Fruit fly (Drosophila melanogaster) whole organism, wandering third instar larva: ENCODE results near the gene Pez.

ENCODE experiments used
- Abd-B ChIP-seq: fragments of >200 bp; optimal IDR thresholded peaks from 2 replicates; lab custom pipeline; 2017; ENCODE audit warnings: missing biosample characterization, missing genetic modification characterization
- CG9705 ChIP-seq: fragments of 200-800 bp; sonication (Bioruptor generic); optimal IDR thresholded peaks from 2 replicates; lab custom pipeline; 2018; ENCODE audit warnings: missing biosample characterization, mild to moderate bottlenecking, missing genetic modification characterization
- Dif ChIP-seq: fragments of 200-275, 200-300 bp; sonication (Bioruptor generic); optimal IDR thresholded peaks from 2 replicates; lab custom pipeline; 2018; ENCODE audit warnings: missing biosample characterization, missing genetic modification characterization; ENCODE audit not compliant: partially characterized antibody
- GATAd ChIP-seq: sonication (Bioruptor generic); optimal IDR thresholded peaks from 2 replicates; lab custom pipeline; 2016; ENCODE audit warnings: missing biosample characterization, missing genetic modification characterization
- HLH106 ChIP-seq: fragments of 200-800 bp; optimal IDR thresholded peaks from 3 replicates; lab custom pipeline; 2019; ENCODE audit warnings: missing biosample characterization, mild to moderate bottlenecking, missing genetic modification characterization, moderate library complexity
- Hnf4 ChIP-seq: fragments of 200-800 bp; sonication (Bioruptor generic); optimal IDR thresholded peaks from 2 replicates; lab custom pipeline; 2016; ENCODE audit warnings: missing biosample characterization, mild to moderate bottlenecking, missing genetic modification characterization
- Hr78 ChIP-seq: fragments of >200 bp; optimal IDR thresholded peaks from 2 replicates; lab custom pipeline; 2017; ENCODE audit warnings: missing biosample characterization, missing genetic modification characterization
- Hr83 ChIP-seq: fragments of 200-300 bp; sonication (Bioruptor generic); optimal IDR thresholded peaks from 2 replicates; lab custom pipeline; 2016; ENCODE audit warnings: missing biosample characterization, mild to moderate bottlenecking, missing genetic modification characterization, moderate library complexity; ENCODE audit not compliant: poor library complexity, severe bottlenecking
- Jra ChIP-seq: sonication (Bioruptor generic); optimal IDR thresholded peaks from 2 replicates; lab custom pipeline; 2016; ENCODE audit warnings: missing biosample characterization, missing genetic modification characterization
- Mio ChIP-seq: sonication (Bioruptor generic); optimal IDR thresholded peaks from 2 replicates; lab custom pipeline; 2016; ENCODE audit warnings: missing biosample characterization, missing genetic modification characterization
- Myc ChIP-seq: fragments of >200 bp; optimal IDR thresholded peaks from 2 replicates; lab custom pipeline; 2017
- N ChIP-seq: fragments of >200 bp; optimal IDR thresholded peaks from 2 replicates; lab custom pipeline; 2018; ENCODE audit warnings: missing biosample characterization, missing external identifiers, missing genetic modification characterization
- Rel ChIP-seq, 2 experiments: fragments of 200-800 bp; sonication (Bioruptor generic) in 1 of 2; optimal IDR thresholded peaks; 2 replicates in 1 of 2; 3 replicates in 1 of 2; lab custom pipeline; 2016 to 2019; ENCODE audit warnings: mild to moderate bottlenecking in 2 of 2, missing biosample characterization in 2 of 2, missing genetic modification characterization in 2 of 2, moderate library complexity in 1 of 2
- Vsx2 ChIP-seq: fragments of 200-300, 225-300 bp; sonication (Bioruptor generic); optimal IDR thresholded peaks from 2 replicates; lab custom pipeline; 2018; ENCODE audit warnings: missing biosample characterization, missing genetic modification characterization; ENCODE audit not compliant: partially characterized antibody
- br ChIP-seq: fragments of 200-800 bp; sonication (Bioruptor generic); optimal IDR thresholded peaks from 2 replicates; lab custom pipeline; 2016; ENCODE audit warnings: missing biosample characterization, missing genetic modification characterization
- brk ChIP-seq: fragments of 200-800 bp; sonication (Bioruptor generic); optimal IDR thresholded peaks from 2 replicates; lab custom pipeline; 2016; ENCODE audit warnings: missing biosample characterization, mild to moderate bottlenecking, missing genetic modification characterization
- dl ChIP-seq, 2 experiments: fragments of 175-275, 200-275 bp in 1 of 2; fragments of 200-275 bp in 1 of 2; sonication (Bioruptor generic); optimal IDR thresholded peaks; lab custom pipeline; 2018; ENCODE audit warnings: mild to moderate bottlenecking in 2 of 2, missing biosample characterization in 2 of 2, missing genetic modification characterization in 2 of 2, moderate library complexity in 2 of 2; ENCODE audit not compliant: partially characterized antibody in 2 of 2, insufficient read depth in 1 of 2
- dmrt93B ChIP-seq: fragments of 200-800 bp; sonication (Bioruptor generic); optimal IDR thresholded peaks from 2 replicates; lab custom pipeline; 2018; ENCODE audit warnings: missing biosample characterization, mild to moderate bottlenecking, missing genetic modification characterization
- dsf ChIP-seq: sonication (Bioruptor generic); optimal IDR thresholded peaks from 2 replicates; lab custom pipeline; 2016; ENCODE audit warnings: missing biosample characterization, missing genetic modification characterization, borderline replicate concordance
- foxo ChIP-seq, 2 experiments: fragments of 200-800 bp; sonication (Bioruptor generic); optimal IDR thresholded peaks; 2 replicates in 1 of 2; 3 replicates in 1 of 2; lab custom pipeline; 2016 to 2017; ENCODE audit warnings: missing biosample characterization in 2 of 2, missing genetic modification characterization in 2 of 2
- jim ChIP-seq: fragments of 175-275, 200-325 bp; sonication (Bioruptor generic); optimal IDR thresholded peaks from 2 replicates; lab custom pipeline; 2016; ENCODE audit warnings: missing biosample characterization, mild to moderate bottlenecking, missing genetic modification characterization
- lola ChIP-seq: fragments of >200 bp; optimal IDR thresholded peaks from 2 replicates; lab custom pipeline; 2017; ENCODE audit warnings: missing biosample characterization, missing genetic modification characterization
- pan ChIP-seq: fragments of >200 bp; optimal IDR thresholded peaks from 2 replicates; lab custom pipeline; 2017
- rgr ChIP-seq: fragments of 200-800 bp; sonication (Bioruptor generic); optimal IDR thresholded peaks from 3 replicates; lab custom pipeline; 2016; ENCODE audit warnings: missing biosample characterization, mild to moderate bottlenecking, missing genetic modification characterization
- sage ChIP-seq: fragments of 200-800 bp; sonication (Bioruptor generic); optimal IDR thresholded peaks from 2 replicates; lab custom pipeline; 2016; ENCODE audit warnings: missing biosample characterization, mild to moderate bottlenecking, missing genetic modification characterization
- sv ChIP-seq: fragments of 200-800 bp; sonication (Bioruptor generic); optimal IDR thresholded peaks from 3 replicates; lab custom pipeline; 2016; ENCODE audit warnings: missing biosample characterization, missing genetic modification characterization
- tai ChIP-seq: sonication (Bioruptor generic); optimal IDR thresholded peaks from 2 replicates; lab custom pipeline; 2016; ENCODE audit warnings: missing biosample characterization, missing genetic modification characterization
- usp ChIP-seq: fragments of >200 bp; optimal IDR thresholded peaks from 2 replicates; lab custom pipeline; 2017; ENCODE audit warnings: missing biosample characterization, missing genetic modification characterization
- woc ChIP-seq: sonication (Bioruptor generic); optimal IDR thresholded peaks from 2 replicates; lab custom pipeline; 2016; ENCODE audit warnings: missing biosample characterization, mild to moderate bottlenecking, missing genetic modification characterization

Gene Pez

DNA sequence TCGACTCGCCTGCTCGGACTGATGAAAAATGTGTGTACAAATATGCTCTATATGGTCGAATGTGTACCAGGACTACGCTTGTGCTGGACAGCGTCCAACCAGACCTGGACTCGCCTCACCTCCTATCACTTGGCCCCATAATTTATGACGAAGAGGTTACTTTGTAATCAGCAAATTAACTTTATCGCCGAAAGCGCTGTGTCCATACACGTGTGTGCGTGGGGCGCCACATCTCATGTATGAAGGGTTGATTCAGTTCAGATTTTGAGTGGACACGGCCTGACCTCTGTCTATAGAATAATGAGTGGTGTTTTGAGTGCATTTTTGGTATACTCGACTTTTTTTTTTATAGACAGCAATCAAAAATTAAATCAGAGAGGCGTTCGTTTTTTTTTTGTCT lies 21.6 kb upstream of the Pez start:
- TF ChIP-seq GATAd (GFP tag; lab: Kevin White, UChicago), result no peak
- TF ChIP-seq Hnf4 (GFP tag; lab: Kevin White, UChicago), result no peak

DNA sequence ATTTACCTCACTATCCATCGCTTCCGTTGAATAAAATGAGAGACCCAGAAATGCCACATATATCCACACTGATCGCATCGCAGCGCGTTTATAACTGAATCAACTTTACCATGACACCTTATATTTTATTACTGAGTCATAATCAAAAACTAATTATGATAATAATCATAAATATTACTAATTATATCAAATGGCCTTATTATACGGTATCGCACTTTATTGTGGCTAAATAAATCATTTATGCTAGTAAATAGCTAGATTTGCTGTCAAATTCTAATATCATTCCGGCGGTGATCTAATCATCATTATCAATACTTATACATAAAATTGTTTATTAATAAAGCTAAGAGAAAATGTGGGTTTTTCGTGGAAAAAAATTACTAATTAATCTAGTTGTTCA lies 19.7 kb upstream of the Pez start, which contains the start of gene CG9500:
TSS of gene CG9500 (minus strand) at position 101 of the 400 bp plus-strand sequence.
- TF ChIP-seq pan (no peak), Hnf4 (GFP tag; lab: Kevin White, UChicago) (no peak), Vsx2 (GFP tag; lab: Kevin White, UChicago) (no peak), br (GFP tag; lab: Kevin White, UChicago) (no peak), HLH106 (tag; lab: Kevin White, UChicago) (no peak), jim (GFP tag; lab: Kevin White, UChicago) (no peak), Abd-B (GFP tag; lab: Kevin White, UChicago) (no peak), woc (GFP tag; lab: Kevin White, UChicago) (no peak), Hr83 (no peak), dl (GFP tag; optimal IDR thresholded peaks at IDR 0.05; lab: Kevin White, UChicago; ENCODE audit: insufficient read depth in 1 of 2, partially characterized antibody in 2 of 2) (no peak), sage (GFP tag; lab: Kevin White, UChicago) (no peak), rgr (GFP tag; lab: Kevin White, UChicago) (no peak), dsf (no peak), foxo (GFP tag; optimal IDR thresholded peaks at IDR 0.05; lab: Kevin White, UChicago) (no peak)

DNA sequence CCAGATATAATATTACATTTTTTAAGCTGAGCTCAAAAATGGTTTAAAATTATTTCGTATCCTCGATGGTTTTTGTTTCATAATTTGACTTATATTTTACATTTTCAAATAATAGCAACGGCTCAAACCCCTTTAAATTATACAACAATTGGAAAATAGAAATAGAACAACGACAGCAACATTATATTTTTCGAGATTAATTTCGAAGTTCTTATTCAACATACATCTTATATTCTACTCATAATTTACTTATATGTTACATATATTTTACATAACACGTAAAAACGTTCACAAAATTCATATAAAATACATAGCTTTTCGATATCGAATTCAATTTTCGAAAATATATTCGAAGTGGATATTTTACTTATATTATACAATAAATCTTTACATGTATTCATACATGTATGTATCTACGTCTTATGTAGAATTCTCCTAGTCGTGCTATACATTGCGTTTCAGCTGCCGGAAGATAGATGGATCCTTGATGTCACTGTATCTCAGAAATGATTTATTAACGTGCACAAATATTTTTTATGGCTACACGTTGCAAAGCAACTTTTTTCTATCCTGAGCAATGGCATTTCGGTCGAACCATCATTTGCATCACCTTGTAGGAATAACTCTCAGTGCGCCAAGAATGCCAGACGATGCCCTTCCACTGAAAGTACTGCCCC lies 18.4 kb upstream of the Pez start:
- TF ChIP-seq Myc (lab: Kevin White, UChicago) (peak; percentile 68), GATAd (GFP tag; lab: Kevin White, UChicago) (no peak), rgr (GFP tag; lab: Kevin White, UChicago) (no peak), br (GFP tag; lab: Kevin White, UChicago) (no peak), lola (no peak), foxo (GFP tag; optimal IDR thresholded peaks at IDR 0.05; lab: Kevin White, UChicago) (peak in 1 of 2 experiments; percentile 3)

DNA sequence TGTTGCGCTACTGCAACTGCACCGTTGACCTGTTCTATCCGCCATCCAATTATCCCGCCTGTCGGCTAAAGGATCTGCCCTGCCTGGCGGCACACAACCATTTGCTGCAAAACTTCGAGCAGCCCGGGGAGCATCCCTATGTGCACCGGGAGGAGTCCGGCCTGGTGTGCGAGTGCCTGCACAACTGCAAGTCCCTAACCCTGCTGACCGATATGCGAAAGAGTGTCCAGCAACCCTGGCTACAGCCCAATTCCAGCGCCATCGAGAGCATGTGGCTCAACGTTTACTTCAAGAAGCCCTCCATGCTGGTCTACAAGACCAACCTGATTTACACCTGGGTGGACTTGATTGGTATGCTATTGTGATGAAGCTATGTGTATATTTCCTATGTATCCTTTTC lies 17.7 kb upstream of the Pez start:
- TF ChIP-seq HLH106 (tag; lab: Kevin White, UChicago) (no peak), N (GFP tag; lab: Kevin White, UChicago) (no peak), sv (GFP tag; lab: Kevin White, UChicago) (no peak), Dif (GFP tag; lab: Kevin White, UChicago) (no peak), Vsx2 (GFP tag; lab: Kevin White, UChicago) (no peak), Jra (no peak), Hnf4 (GFP tag; lab: Kevin White, UChicago) (no peak), brk (GFP tag; lab: Kevin White, UChicago) (no peak), GATAd (GFP tag; lab: Kevin White, UChicago) (no peak), usp (GFP tag; lab: Kevin White, UChicago) (no peak), lola (no peak), Hr78 (GFP tag; lab: Kevin White, UChicago) (no peak)

DNA sequence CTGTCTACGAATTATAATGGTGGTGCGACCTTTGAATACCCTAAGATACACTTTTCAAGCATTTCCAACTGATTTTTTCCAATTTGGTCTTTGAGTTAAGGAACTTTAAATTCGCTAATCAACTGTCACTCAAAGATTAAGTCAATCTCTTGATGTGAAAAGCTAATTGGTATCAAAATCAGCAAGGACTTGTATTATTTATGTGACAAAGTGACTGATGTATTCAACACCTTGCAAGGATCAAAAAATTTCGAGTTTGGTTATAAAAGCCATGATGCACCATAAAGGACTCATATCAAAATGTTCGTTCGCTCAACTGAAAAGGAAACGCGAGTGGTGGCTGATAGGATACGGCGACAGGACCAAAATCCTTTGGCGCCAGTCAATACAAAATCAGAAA lies 16.2 kb upstream of the Pez start, which contains the start of gene ppk14:
TSS of gene ppk14 (plus strand) at position 301 of the 400 bp plus-strand sequence.
- TF ChIP-seq sv (GFP tag; lab: Kevin White, UChicago) (no peak), dsf (no peak), dmrt93B (GFP tag; lab: Kevin White, UChicago) (no peak), GATAd (GFP tag; lab: Kevin White, UChicago) (no peak), Jra (no peak), Abd-B (GFP tag; lab: Kevin White, UChicago) (no peak), tai (no peak), Rel (GFP tag; optimal IDR thresholded peaks at IDR 0.05; lab: Kevin White, UChicago) (no peak), Rel (tag; optimal IDR thresholded peaks at IDR 0.05; lab: Kevin White, UChicago) (no peak), Mio (GFP tag; lab: Kevin White, UChicago) (no peak), usp (GFP tag; lab: Kevin White, UChicago) (no peak), jim (GFP tag; lab: Kevin White, UChicago) (no peak), Hnf4 (GFP tag; lab: Kevin White, UChicago) (no peak), N (GFP tag; lab: Kevin White, UChicago) (no peak), CG9705 (GFP tag; lab: Kevin White, UChicago) (no peak), rgr (GFP tag; lab: Kevin White, UChicago) (no peak)
- TF ChIP-seq, all 38 proteins: peak for 0
